Worm (Caenorhabditis elegans) whole organism, L4 larva: ENCODE results near the gene C35C5.9.

ENCODE experiments used
- unc-39 ChIP-seq: sonication (generic microtip); optimal IDR thresholded peaks from 2 replicates; lab custom pipeline; 2017; ENCODE audit warnings: missing biosample characterization, missing genetic modification characterization
- zag-1 ChIP-seq: fragments of 150-350 bp; optimal IDR thresholded peaks from 2 replicates; lab custom pipeline; 2014; ENCODE audit warnings: missing biosample characterization, missing genetic modification characterization

DNA sequence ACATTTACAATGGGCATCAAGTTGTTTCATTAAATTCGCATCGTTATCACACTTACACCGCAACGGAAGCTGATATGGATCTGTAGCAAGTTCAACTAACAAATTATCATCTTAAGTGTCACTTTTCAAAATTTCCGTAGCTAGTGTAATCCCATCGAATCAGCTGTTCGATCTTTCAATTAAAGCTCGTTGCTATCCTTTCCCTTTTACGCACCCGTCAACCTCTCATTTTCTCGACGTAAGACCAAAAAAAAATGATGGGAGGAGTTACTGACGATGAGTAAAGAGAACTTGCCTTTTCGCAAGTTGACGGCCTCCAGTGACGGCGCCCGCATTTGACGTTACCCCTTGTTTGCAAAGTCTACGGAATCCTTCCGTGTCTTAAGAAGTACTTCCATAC is 34.4 kb upstream of the C35C5.9 start, which contains the start of gene F29G6.1:
- TF ChIP-seq unc-39 (tag; lab: Kevin White, UChicago): no peak
- TF ChIP-seq zag-1: no peak
